Worm (Caenorhabditis elegans) whole organism, midembryonic: ENCODE data around the gene Y55F3BR.11.
A peak's percentile ranks its signal among the peaks of the same experiment; 100 is the strongest.

Source experiments
- T22C8.4 ChIP-seq: fragments of 200-800 bp; sonication (Bioruptor generic); IDR thresholded peaks from 2 replicates; pipeline ENCODE4 v1.3.6; 2022; ENCODE audit warnings: missing genetic modification characterization, missing compliant biosample characterization
- cog-1 ChIP-seq: sonication (generic microtip); optimal IDR thresholded peaks from 2 replicates; lab custom pipeline; 2016; ENCODE audit warnings: missing genetic modification characterization, missing compliant biosample characterization
- flt-1 ChIP-seq: fragments of 200-800 bp; sonication (Bioruptor generic); IDR thresholded peaks from 2 replicates; pipeline ENCODE4 v1.3.6; 2022; ENCODE audit warnings: missing genetic modification characterization, missing compliant biosample characterization
- klf-2 ChIP-seq: fragments of 200-800 bp; sonication (Bioruptor generic); conservative IDR thresholded peaks from 2 replicates; pipeline ENCODE4 v1.3.6; 2022; ENCODE audit warnings: missing genetic modification reagents, missing genetic modification characterization, missing compliant biosample characterization
- med-1 ChIP-seq: sonication (generic microtip); optimal IDR thresholded peaks from 2 replicates; lab custom pipeline; 2017; ENCODE audit warnings: missing genetic modification characterization, mild to moderate bottlenecking, missing compliant biosample characterization, antibody characterized with exemption, missing genetic modification reagents; ENCODE audit not compliant: insufficient read depth
- ref-1 ChIP-seq: fragments of 200-800 bp; sonication (Bioruptor generic); conservative IDR thresholded peaks from 2 replicates; pipeline ENCODE4 v1.3.6; 2022; ENCODE audit warnings: missing genetic modification reagents, missing genetic modification characterization, missing compliant biosample characterization
- tab-1 ChIP-seq: fragments of 200-800 bp; sonication (Bioruptor generic); IDR thresholded peaks from 2 replicates; pipeline ENCODE4 v1.3.6; 2022; ENCODE audit warnings: missing genetic modification characterization, missing compliant biosample characterization
- ztf-23 ChIP-seq: fragments of 200-800 bp; sonication (Bioruptor generic); IDR thresholded peaks from 2 replicates; pipeline ENCODE4 v1.3.6; 2022; ENCODE audit warnings: missing genetic modification reagents, missing genetic modification characterization, missing compliant biosample characterization
- ztf-29 ChIP-seq: fragments of 200-800 bp; sonication (Bioruptor generic); IDR thresholded peaks from 2 replicates; pipeline ENCODE4 v1.3.6; 2022; ENCODE audit warnings: missing genetic modification reagents, missing genetic modification characterization, missing compliant biosample characterization

Y55F3BR.11 gene

ce11 chrIV:856038-856437, 1.0 kb downstream of the Y55F3BR.11 start:
- TF ChIP-seq tab-1 (GFP tag; lab: Robert Waterston, UW) (no peak), med-1 (GFP tag; lab: Kevin White, UChicago) (no peak), ztf-29 (GFP tag; lab: Robert Waterston, UW) (no peak), ztf-23 (no peak), T22C8.4 (GFP tag; lab: Robert Waterston, UW) (no peak), flt-1 (no peak), ref-1 (GFP tag; lab: Robert Waterston, UW) (no peak), cog-1 (no peak), klf-2 (no peak)

ce11 chrIV:858630-859029, 3.6 kb downstream of the Y55F3BR.11 start, which contains the start of gene Y55F3BR.2:
Gene Y55F3BR.2, plus strand, starts transcription at chrIV:858930.
- TF ChIP-seq flt-1 (no peak), ztf-23 (no peak), med-1 (GFP tag; lab: Kevin White, UChicago) (no peak), tab-1 (GFP tag; lab: Robert Waterston, UW) (no peak), ref-1 (GFP tag; lab: Robert Waterston, UW) (no peak), ztf-29 (GFP tag; lab: Robert Waterston, UW) (no peak), klf-2 (no peak), cog-1 (no peak), T22C8.4 (GFP tag; lab: Robert Waterston, UW) (no peak)

- TF ChIP-seq med-1 (GFP tag; lab: Kevin White, UChicago) (no peak), klf-2 (no peak), T22C8.4 (GFP tag; lab: Robert Waterston, UW) (no peak), tab-1 (GFP tag; lab: Robert Waterston, UW) (no peak), cog-1 (no peak), ztf-29 (GFP tag; lab: Robert Waterston, UW) (no peak)
Measured at ce11 chrIV:860810-861209, 5.8 kb downstream of the Y55F3BR.11 start.

- TF ChIP-seq flt-1 (no peak), T22C8.4 (GFP tag; lab: Robert Waterston, UW) (no peak), cog-1 (no peak), ztf-23 (no peak), ztf-29 (GFP tag; lab: Robert Waterston, UW) (no peak), tab-1 (GFP tag; lab: Robert Waterston, UW) (no peak), klf-2 (no peak), ref-1 (GFP tag; lab: Robert Waterston, UW) (no peak), med-1 (GFP tag; lab: Kevin White, UChicago) (no peak)
Measured at ce11 chrIV:866828-867270, 11.8 kb downstream of the Y55F3BR.11 start.

- TF ChIP-seq med-1 (GFP tag; lab: Kevin White, UChicago) (no peak), ztf-29 (GFP tag; lab: Robert Waterston, UW) (no peak), klf-2 (no peak), tab-1 (GFP tag; lab: Robert Waterston, UW) (no peak), cog-1 (no peak), ztf-23 (no peak), ref-1 (GFP tag; lab: Robert Waterston, UW) (no peak), flt-1 (no peak)
Measured at ce11 chrIV:868723-869122, 13.7 kb downstream of the Y55F3BR.11 start.

- TF ChIP-seq ztf-23: no peak
- TF ChIP-seq T22C8.4 (GFP tag; lab: Robert Waterston, UW): no peak
- no peak for TF ChIP-seq cog-1
- no peak for TF ChIP-seq klf-2
- no peak for TF ChIP-seq flt-1
- no peak for TF ChIP-seq ref-1 (GFP tag; lab: Robert Waterston, UW)
- no peak for TF ChIP-seq ztf-29 (GFP tag; lab: Robert Waterston, UW)
Measured at ce11 chrIV:873174-873788, 18.3 kb downstream of the Y55F3BR.11 start.

ce11 chrIV:874677-875076, 19.7 kb downstream of the Y55F3BR.11 start, which contains the start of gene Y55F3BR.1:
Gene Y55F3BR.1, plus strand, starts transcription at chrIV:874791.
- TF ChIP-seq med-1 (GFP tag; lab: Kevin White, UChicago) (no peak), flt-1 (no peak), ref-1 (GFP tag; lab: Robert Waterston, UW) (no peak), cog-1 (no peak), ztf-29 (GFP tag; lab: Robert Waterston, UW) (no peak), ztf-23 (no peak), tab-1 (GFP tag; lab: Robert Waterston, UW) (no peak), klf-2 (no peak), T22C8.4 (GFP tag; lab: Robert Waterston, UW) (no peak)

ce11 chrIV:878634-879033, 23.6 kb downstream of the Y55F3BR.11 start:
- TF ChIP-seq med-1 (GFP tag; lab: Kevin White, UChicago): no peak
- TF ChIP-seq cog-1: no peak
- TF ChIP-seq ref-1 (GFP tag; lab: Robert Waterston, UW): no peak
- TF ChIP-seq tab-1 (GFP tag; lab: Robert Waterston, UW): no peak
- TF ChIP-seq T22C8.4 (GFP tag; lab: Robert Waterston, UW): no peak
- no peak for TF ChIP-seq ztf-29 (GFP tag; lab: Robert Waterston, UW)
- TF ChIP-seq klf-2: no peak
- TF ChIP-seq ztf-23: no peak
- TF ChIP-seq flt-1: no peak

ce11 chrIV:884707-885394, 29.8 kb downstream of the Y55F3BR.11 start, which contains the start of gene mak-2:
Gene mak-2, plus strand, starts transcription at chrIV:885344.
- TF ChIP-seq tab-1 (GFP tag; lab: Robert Waterston, UW) (no peak), T22C8.4 (GFP tag; lab: Robert Waterston, UW) (no peak), klf-2 (no peak), ztf-23 (0 out of 2 replicates have a peak, but pooled peaks have one; percentile 43), med-1 (GFP tag; lab: Kevin White, UChicago) (no peak), ztf-29 (GFP tag; lab: Robert Waterston, UW) (no peak), ref-1 (GFP tag; lab: Robert Waterston, UW) (no peak), flt-1 (peak; percentile 61; the same call in 1 of the 2 replicates), cog-1 (peak; percentile 58)
